Fruit fly (Drosophila melanogaster): ENCODE measurements around the gene Ski6.
A peak's percentile ranks its signal among the peaks of the same experiment; 100 is the strongest.

Ski6 gene

dm6 chr2L:13179095-13179494 is 43.1 kb downstream of the Ski6 start, which contains the start of gene Alg7 (continued):
- TF ChIP-seq ap (GFP tag; IDR thresholded peaks at IDR 0.05) (no peak), Ptx1 (GFP tag; IDR thresholded peaks at IDR 0.05) (no peak), CG9797 (GFP tag; optimal IDR thresholded peaks at IDR 0.05) (peak; percentile 72), CG16813 (GFP tag; IDR thresholded peaks at IDR 0.05; ENCODE audit: partially characterized antibody) (no peak), CG31224 (GFP tag; IDR thresholded peaks at IDR 0.05) (no peak), jumu (GFP tag; optimal IDR thresholded peaks at IDR 0.05) (no peak), CG14710 (tag; optimal IDR thresholded peaks at IDR 0.05) (peak; percentile 19), Hmx (GFP tag; optimal IDR thresholded peaks at IDR 0.05) (no peak), E2f2 (GFP tag; IDR thresholded peaks at IDR 0.05) (peak; percentile 45), D19A (tag; optimal IDR thresholded peaks at IDR 0.05) (no peak), HLH4C (GFP tag; IDR thresholded peaks at IDR 0.05; ENCODE audit: partially characterized antibody) (no peak)

- no peak for TF ChIP-seq nom (GFP tag; optimal IDR thresholded peaks at IDR 0.05)
- TF ChIP-seq Gug (GFP tag; IDR thresholded peaks at IDR 0.05) = peak; percentile 88
- TF ChIP-seq CG13123 (GFP tag; optimal IDR thresholded peaks at IDR 0.05) = peak; percentile 29
- TF ChIP-seq fu2 (GFP tag; optimal IDR thresholded peaks at IDR 0.05) = peak; percentile 88
- TF ChIP-seq ranshi (GFP tag; IDR thresholded peaks at IDR 0.05) = peak; percentile 38
- TF ChIP-seq zfh1 (GFP tag; IDR thresholded peaks at IDR 0.05) = 0 out of 3 replicates have a peak, but pooled peaks have one; percentile 8
- TF ChIP-seq NK7.1 (GFP tag; optimal IDR thresholded peaks at IDR 0.05) = peak; percentile 52
- peak; percentile 80 for TF ChIP-seq Sry-β (GFP tag; optimal IDR thresholded peaks at IDR 0.05)
- TF ChIP-seq sim (GFP tag; IDR thresholded peaks at IDR 0.05) = no peak
- TF ChIP-seq CG9797 (GFP tag; optimal IDR thresholded peaks at IDR 0.05) = peak; percentile 55
- TF ChIP-seq yki (optimal IDR thresholded peaks at IDR 0.05) = no peak
- no peak for TF ChIP-seq D (optimal IDR thresholded peaks at IDR 0.05)
- peak; percentile 49 for TF ChIP-seq D (GFP tag; optimal IDR thresholded peaks at IDR 0.05)
- TF ChIP-seq CG18764 (GFP tag; optimal IDR thresholded peaks at IDR 0.05) = peak; percentile 46
- peak; percentile 88 for TF ChIP-seq CG13775 (GFP tag; optimal IDR thresholded peaks at IDR 0.05)
- TF ChIP-seq fd102C (GFP tag; optimal IDR thresholded peaks at IDR 0.05) = no peak
- TF ChIP-seq CG10654 (GFP tag; optimal IDR thresholded peaks at IDR 0.05) = peak; percentile 67
- peak; percentile 15; the same call in 1 of the 2 replicates for TF ChIP-seq gt (GFP tag; IDR thresholded peaks at IDR 0.05)
- no peak for TF ChIP-seq CG7556 (GFP tag; optimal IDR thresholded peaks at IDR 0.05)
- peak; percentile 54 for TF ChIP-seq ab (GFP tag; optimal IDR thresholded peaks at IDR 0.05)
- peak; percentile 79 for TF ChIP-seq CG18262 (tag; optimal IDR thresholded peaks at IDR 0.05)
- no peak for TF ChIP-seq CG10565 (GFP tag; optimal IDR thresholded peaks at IDR 0.05)
- no peak for TF ChIP-seq Dfd (GFP tag; optimal IDR thresholded peaks at IDR 0.05)
- TF ChIP-seq NFAT (GFP tag; IDR thresholded peaks at IDR 0.05) = peak; percentile 73
- no peak for TF ChIP-seq aop (GFP tag; IDR thresholded peaks at IDR 0.05)
- peak; percentile 22 for TF ChIP-seq Spps (tag; optimal IDR thresholded peaks at IDR 0.05)
- peak; percentile 76 for TF ChIP-seq CG18476 (GFP tag; optimal IDR thresholded peaks at IDR 0.05)
- TF ChIP-seq kay (GFP tag; optimal IDR thresholded peaks at IDR 0.05) = peak; percentile 91
- TF ChIP-seq phol (tag; optimal IDR thresholded peaks at IDR 0.05) = peak; percentile 84
- peak; percentile 81 for TF ChIP-seq CHES-1-like (GFP tag; optimal IDR thresholded peaks at IDR 0.05)
- TF ChIP-seq pb (GFP tag; optimal IDR thresholded peaks at IDR 0.05) = peak; percentile 60
- TF ChIP-seq Mes4 (GFP tag; optimal IDR thresholded peaks at IDR 0.05) = peak; percentile 68
- no peak for TF ChIP-seq lov (optimal IDR thresholded peaks at IDR 0.05)
- TF ChIP-seq lov (GFP tag; IDR thresholded peaks at IDR 0.05) = no peak
- peak; percentile 75 for TF ChIP-seq ems (GFP tag; optimal IDR thresholded peaks at IDR 0.05)
- peak; percentile 72 for TF ChIP-seq HHEX (GFP tag; optimal IDR thresholded peaks at IDR 0.05)
- TF ChIP-seq CG9817 (tag; optimal IDR thresholded peaks at IDR 0.05) = peak; percentile 80
- TF ChIP-seq CG1024 (GFP tag; IDR thresholded peaks at IDR 0.05) = no peak; the same call in 1 of the 2 replicates
- TF ChIP-seq row (GFP tag; IDR thresholded peaks at IDR 0.05) = peak; percentile 94
- peak; percentile 21; the same call in 1 of the 2 replicates for TF ChIP-seq Adf1 (GFP tag; IDR thresholded peaks at IDR 0.05)
- TF ChIP-seq H15 (GFP tag; IDR thresholded peaks at IDR 0.05) = peak; percentile 25; the same call in 1 of the 3 replicates
These were observed 45.5 kb downstream of the Ski6 start, which contains the start of the genes Sfmbt and CG5439 for dm6 chr2L:13176701-13177249. Sfmbt (minus strand) TSS chr2L:13176785. CG5439 (plus strand) TSS chr2L:13177150.

All from whole organism, embryonic.